Fruit fly (Drosophila melanogaster): ENCODE measurements around the gene gny.

The gny gene

DNA sequence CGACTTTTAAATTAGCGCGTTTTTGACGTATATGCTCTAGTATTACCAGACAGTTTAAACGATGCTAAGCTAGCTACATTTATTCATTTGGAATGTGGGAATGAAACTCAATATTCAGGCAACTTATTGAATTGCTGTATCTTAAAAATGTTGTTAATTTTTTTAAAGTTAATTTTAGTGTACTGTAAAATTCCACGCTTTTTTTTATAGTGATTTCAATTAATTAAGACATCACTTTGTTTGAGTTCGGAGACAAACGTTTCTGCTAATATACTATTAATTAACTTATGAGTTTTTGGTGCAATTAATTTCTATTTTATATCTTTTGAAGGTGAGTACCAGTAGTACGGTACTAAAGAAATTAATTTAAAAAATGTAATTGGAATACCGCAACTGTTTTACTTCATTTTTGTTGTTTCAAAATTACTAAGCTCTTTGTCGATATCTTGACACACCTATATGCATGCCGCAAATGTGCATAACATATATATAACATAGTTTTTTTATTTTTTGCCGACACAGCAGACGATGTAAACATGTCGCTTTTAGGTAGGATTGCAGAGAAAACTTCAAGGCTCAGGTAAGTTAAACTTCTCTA lies 6.4 kb downstream of the gny start, which contains the start of the genes Cdk1 and mRpS7:
Cdk1 (minus strand) TSS at position 55 of the 598 bp plus-strand sequence.
mRpS7 (plus strand) TSS at position 455 of the 598 bp plus-strand sequence.
- TF ChIP-seq h (optimal IDR thresholded peaks at IDR 0.05) (no peak), Myc (optimal IDR thresholded peaks at IDR 0.05) (no peak), insv (optimal IDR thresholded peaks at IDR 0.05) (no peak), ttk (optimal IDR thresholded peaks at IDR 0.05) (no peak), psq (optimal IDR thresholded peaks at IDR 0.05) (no peak), Sin3A (optimal IDR thresholded peaks at IDR 0.05) (no peak)

DNA sequence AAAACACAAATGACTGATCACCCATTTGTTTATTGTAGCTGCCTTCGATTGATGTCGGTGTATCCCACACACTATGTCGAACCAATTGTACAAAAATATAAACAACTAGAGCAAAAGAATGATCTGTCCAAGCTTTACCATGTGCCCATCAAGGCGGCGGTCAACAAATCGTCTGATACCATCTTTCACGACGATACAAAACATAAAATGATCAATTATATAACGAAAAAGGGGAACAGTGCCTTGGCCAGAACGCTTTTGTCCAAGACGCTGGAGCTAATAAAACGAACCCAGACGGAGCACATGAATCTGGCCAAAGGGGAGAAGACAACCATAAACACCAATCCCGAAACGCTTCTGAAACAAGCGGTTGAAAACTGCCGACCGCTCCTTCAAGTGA lies 6.9 kb downstream of the gny start:
- no peak for TF ChIP-seq Sin3A (optimal IDR thresholded peaks at IDR 0.05)
- TF ChIP-seq insv (optimal IDR thresholded peaks at IDR 0.05) = no peak
- no peak for TF ChIP-seq ttk (optimal IDR thresholded peaks at IDR 0.05)
- no peak for TF ChIP-seq h (optimal IDR thresholded peaks at IDR 0.05)

DNA sequence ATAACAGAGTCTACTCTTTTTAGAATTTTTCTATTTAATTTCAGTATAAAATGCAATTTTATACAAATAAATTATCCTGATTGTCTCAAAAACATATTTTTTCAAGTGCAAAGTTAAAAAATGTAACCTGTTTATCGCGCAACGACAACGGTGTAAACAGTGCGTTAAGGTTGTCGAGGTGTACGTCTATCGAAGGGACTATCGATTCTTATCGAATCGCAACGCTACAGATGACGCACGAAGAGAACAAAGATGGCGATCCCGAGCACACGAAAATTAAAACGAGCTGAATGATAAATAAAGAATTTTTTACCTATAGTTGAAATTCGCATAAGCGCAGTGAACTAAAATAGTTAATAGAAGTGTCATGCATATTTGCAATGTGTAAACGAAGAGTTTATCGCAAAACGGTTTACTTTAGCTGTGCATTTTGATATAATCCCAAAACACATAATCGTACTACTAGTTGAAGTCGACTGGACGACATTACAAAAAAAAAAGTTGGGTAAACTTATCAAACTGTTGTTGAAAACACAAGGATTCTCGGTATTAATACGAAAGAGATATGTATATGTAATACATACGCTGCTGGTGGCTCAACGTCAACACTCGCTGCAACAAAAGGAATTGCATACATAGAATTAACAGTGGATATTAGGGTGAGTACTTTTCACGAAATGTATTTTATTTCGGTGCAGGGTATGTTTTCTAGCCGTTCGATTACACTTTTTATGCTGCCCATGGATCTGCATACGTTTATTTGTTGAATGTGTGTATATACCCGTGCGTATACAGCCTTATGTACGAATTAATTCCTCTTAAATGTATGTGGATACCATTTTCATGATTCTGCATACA lies 8.2 kb downstream of the gny start, which contains the start of gene da:
da (plus strand) TSS at position 237 of the 858 bp plus-strand sequence.
- TF ChIP-seq h (optimal IDR thresholded peaks at IDR 0.05) = no peak
- TF ChIP-seq psq (optimal IDR thresholded peaks at IDR 0.05) = no peak
- no peak for TF ChIP-seq insv (optimal IDR thresholded peaks at IDR 0.05)
- no peak for TF ChIP-seq ttk (optimal IDR thresholded peaks at IDR 0.05)
- no peak for TF ChIP-seq Myc (optimal IDR thresholded peaks at IDR 0.05)
- TF ChIP-seq Sin3A (optimal IDR thresholded peaks at IDR 0.05) = no peak

DNA sequence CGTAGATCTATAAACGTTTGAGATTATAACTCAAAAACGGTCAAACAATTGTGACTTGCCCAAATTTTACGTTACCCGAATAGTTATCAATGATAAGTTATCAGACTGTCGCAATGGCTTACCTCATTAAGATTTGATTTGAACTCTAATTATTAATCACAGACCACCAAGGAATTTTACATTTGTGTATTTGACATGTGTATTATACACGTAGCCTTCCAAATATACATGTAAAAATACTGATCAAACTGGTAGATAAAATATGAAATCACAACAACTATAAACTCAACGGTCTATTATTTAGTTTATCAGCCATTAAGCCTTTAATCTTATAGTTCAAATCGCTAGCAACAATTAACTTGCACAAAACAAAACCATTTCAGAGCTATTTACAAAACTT lies 13.6 kb downstream of the gny start:
- TF ChIP-seq psq (optimal IDR thresholded peaks at IDR 0.05) (no peak), Sin3A (optimal IDR thresholded peaks at IDR 0.05) (no peak), insv (optimal IDR thresholded peaks at IDR 0.05) (no peak), h (optimal IDR thresholded peaks at IDR 0.05) (no peak), ttk (optimal IDR thresholded peaks at IDR 0.05) (no peak), Myc (optimal IDR thresholded peaks at IDR 0.05) (no peak)

DNA sequence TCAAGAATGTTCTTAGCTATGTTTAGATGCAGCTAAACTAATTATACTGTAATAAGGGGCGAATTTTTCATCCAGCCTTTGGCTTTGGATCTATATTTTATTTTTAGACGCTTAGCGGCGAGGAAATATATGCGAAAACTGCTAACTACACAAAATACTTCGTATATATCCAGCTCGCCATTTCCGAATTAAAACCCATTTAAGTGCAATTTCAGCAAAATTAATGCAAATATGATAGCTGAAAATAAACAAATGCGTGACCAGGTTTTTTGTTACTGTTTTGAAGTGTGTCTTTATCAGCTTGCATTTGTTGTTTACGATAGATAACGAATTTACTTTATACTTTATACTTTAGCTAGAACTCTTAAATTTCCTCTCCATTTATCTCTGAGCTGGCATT lies 15.1 kb downstream of the gny start:
- TF ChIP-seq ttk (optimal IDR thresholded peaks at IDR 0.05) = no peak
- no peak for TF ChIP-seq psq (optimal IDR thresholded peaks at IDR 0.05)
- no peak for TF ChIP-seq insv (optimal IDR thresholded peaks at IDR 0.05)
- no peak for TF ChIP-seq h (optimal IDR thresholded peaks at IDR 0.05)
- no peak for TF ChIP-seq Myc (optimal IDR thresholded peaks at IDR 0.05)
- no peak for TF ChIP-seq Sin3A (optimal IDR thresholded peaks at IDR 0.05)

DNA sequence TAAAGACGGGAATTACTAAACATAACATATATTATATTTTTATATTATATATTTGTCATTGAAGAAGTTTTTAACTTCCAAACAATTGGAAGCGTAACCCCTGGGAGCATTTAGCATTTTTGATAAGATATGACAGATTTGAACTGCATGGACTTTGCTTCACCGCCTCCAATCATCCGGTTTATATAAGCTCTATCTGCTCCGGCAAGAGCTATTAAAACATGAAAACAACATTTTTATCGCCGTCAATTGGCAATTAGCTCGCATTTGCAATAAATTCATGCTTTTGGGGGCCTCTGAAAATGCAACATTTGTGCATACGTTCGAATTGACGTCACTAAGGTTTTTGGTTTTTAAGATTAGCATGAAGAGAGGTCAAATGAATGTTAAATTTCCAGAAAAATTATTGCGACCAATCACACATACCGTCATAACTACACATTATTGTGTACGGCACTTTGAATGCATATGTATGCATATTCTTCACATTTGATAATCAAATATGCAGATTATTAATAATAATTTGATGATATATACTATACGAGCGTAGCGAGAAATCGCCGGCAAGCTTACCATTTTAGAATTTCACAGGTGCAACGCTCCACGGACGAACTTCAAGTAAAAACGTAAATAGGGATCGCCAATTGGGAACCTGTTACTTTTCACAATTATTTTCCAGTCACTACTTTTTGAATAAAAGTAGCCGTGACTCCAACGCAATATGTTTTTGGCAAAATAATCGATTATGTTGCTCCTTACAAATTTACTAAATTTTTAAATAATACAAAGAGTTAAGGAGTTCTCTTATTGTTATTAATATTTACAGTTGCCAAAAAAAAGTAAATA lies 16.0 kb downstream of the gny start, which contains the start of gene Mdh1:
Mdh1 (minus strand) TSS at position 691 of the 846 bp plus-strand sequence.
- TF ChIP-seq ttk (optimal IDR thresholded peaks at IDR 0.05) (no peak), psq (optimal IDR thresholded peaks at IDR 0.05) (peak; percentile 52)

DNA sequence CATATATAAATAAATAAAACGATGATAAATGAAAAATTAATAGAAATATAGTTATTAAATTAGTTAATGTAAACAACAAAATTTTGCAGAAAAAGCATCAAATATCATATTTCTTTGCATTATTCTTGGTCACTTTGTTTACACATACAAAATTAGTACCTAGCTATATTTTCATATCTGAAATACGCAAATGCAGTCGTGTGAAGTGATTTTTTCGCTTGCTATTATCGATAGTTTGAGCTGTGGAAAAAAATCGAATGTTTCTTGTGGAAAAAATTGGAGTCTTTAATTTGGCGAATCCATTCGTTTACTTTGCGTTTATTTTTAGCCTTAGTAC lies 16.6 kb downstream of the gny start, which contains the start of gene Cnot4:
Cnot4 (plus strand) TSS at position 229 of the 337 bp plus-strand sequence.
- TF ChIP-seq psq (optimal IDR thresholded peaks at IDR 0.05) (peak; percentile 31), Myc (optimal IDR thresholded peaks at IDR 0.05) (no peak)

DNA sequence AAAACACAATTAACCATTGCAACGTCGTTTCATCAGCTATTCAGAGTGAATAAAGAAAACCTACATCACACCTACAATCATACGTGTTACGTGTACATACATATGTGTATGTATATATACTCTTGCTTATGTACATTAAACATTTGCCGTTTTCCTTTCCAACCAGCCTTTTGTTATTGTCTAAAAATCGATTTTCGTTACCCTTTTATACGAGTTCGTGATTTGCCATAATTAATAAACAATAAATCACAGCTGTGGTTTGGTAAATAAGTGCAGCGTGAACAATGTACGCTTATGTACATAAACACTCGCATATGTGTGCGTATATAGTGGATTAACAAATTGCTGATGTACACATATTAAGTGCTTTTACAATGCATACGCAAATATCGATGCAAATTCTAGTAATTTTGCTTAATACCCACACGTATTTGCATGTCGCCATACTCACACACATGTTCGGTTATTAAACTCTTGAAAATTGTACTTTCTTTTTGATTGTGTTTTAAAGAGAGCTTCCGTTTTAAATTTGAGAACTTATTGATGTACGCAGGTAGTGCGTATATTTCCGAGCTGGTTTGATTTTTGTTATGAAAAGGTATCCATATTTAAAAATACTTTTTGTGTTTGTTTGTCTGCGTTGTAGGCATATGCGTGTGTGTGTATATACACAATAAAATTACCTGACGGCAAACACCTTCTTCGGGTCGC lies 17.1 kb downstream of the gny start:
- no peak for TF ChIP-seq h (optimal IDR thresholded peaks at IDR 0.05)
- no peak for TF ChIP-seq insv (optimal IDR thresholded peaks at IDR 0.05)
- no peak for TF ChIP-seq Sin3A (optimal IDR thresholded peaks at IDR 0.05)
- TF ChIP-seq ttk (optimal IDR thresholded peaks at IDR 0.05) = no peak
- TF ChIP-seq Myc (optimal IDR thresholded peaks at IDR 0.05) = no peak
- TF ChIP-seq psq (optimal IDR thresholded peaks at IDR 0.05) = no peak

DNA sequence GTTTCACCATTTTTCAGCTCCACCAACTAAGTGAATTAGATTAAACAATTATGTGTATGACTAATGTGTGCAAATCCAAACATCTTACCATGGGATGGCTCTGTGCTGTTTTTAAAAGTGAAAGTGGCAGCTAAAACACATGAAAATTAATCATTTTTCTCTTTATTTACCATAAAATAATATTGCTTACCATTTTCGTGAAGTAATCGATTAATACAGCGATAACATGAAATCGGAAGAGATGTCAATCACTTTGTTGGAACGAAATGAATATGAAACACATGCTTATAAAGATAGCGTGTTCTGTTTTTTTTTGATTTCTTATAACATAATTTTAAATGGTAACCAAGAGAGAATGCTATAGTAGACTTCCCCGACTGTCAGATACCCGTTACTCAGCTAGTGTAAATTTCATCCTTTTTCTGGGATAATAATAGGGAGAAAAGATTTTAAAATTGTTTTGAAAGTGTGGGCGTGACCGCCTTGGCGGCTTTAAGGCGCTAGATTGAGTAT lies 24.0 kb downstream of the gny start:
- TF ChIP-seq Sin3A (optimal IDR thresholded peaks at IDR 0.05) (no peak), h (optimal IDR thresholded peaks at IDR 0.05) (no peak), ttk (optimal IDR thresholded peaks at IDR 0.05) (no peak), insv (optimal IDR thresholded peaks at IDR 0.05) (no peak), psq (optimal IDR thresholded peaks at IDR 0.05) (no peak), Myc (optimal IDR thresholded peaks at IDR 0.05) (no peak)

DNA sequence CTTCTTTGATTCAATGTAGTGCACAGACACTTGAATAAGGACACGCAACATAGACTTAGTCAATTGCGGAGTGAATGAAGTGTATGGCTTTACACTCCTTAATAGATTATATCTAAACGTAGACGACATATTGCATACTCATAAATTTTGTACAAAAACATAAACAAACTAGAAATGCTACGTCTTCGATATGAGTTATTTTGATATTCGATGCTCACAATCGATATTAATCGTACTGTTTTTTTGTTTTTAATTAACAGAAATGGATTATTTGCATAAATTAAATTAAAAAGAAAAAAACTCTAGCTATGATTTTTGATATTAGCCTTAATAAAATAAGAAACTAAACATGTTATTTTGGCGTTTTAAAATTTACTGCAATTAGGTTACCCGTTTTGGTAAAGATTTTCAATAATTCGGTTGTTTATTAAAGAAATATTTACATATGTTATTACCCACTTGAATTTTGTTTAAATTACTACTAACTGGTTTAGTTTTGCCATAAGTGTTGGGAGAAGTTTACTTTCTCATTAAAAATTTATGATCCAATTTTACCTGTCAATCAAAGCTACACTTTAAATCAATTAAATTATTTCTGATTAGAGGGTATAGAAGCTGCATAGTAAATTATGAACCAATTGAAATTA lies 25.2 kb downstream of the gny start, which contains the start of the genes CG17768, LSm-4 and Ir31a:
CG17768 (minus strand) TSS at position 196 of the 647 bp plus-strand sequence.
LSm-4 (minus strand) TSS at position 196 of the 647 bp plus-strand sequence.
Ir31a (plus strand) TSS at position 558 of the 647 bp plus-strand sequence.
- TF ChIP-seq h (optimal IDR thresholded peaks at IDR 0.05) (no peak), Myc (optimal IDR thresholded peaks at IDR 0.05) (no peak), psq (optimal IDR thresholded peaks at IDR 0.05) (no peak), ttk (optimal IDR thresholded peaks at IDR 0.05) (no peak), Sin3A (optimal IDR thresholded peaks at IDR 0.05) (no peak), insv (optimal IDR thresholded peaks at IDR 0.05) (no peak)
